Worm (Caenorhabditis elegans): ENCODE measurements around the gene plst-1.

Gene plst-1

ce11 chrIV:1289327-1289726, at the start of gene plst-1:
Gene plst-1, plus strand, starts transcription at chrIV:1289627.
- TF ChIP-seq unc-55 (GFP tag; optimal IDR thresholded peaks at IDR 0.05), result no peak
- TF ChIP-seq ceh-82 (tag; optimal IDR thresholded peaks at IDR 0.05), result no peak
- TF ChIP-seq dmd-4 (tag; optimal IDR thresholded peaks at IDR 0.05), result no peak
- no peak for TF ChIP-seq Y55F3AM.14 (GFP tag; optimal IDR thresholded peaks at IDR 0.05)
- TF ChIP-seq F13H6.1 (tag; optimal IDR thresholded peaks at IDR 0.05), result no peak
- TF ChIP-seq unc-62 (GFP tag; optimal IDR thresholded peaks at IDR 0.05), result no peak
- TF ChIP-seq nhr-6 (tag; optimal IDR thresholded peaks at IDR 0.05), result no peak

ce11 chrIV:1239686-1240085, 49.7 kb upstream of the plst-1 start, which contains the start of gene F38A1.8:
Gene F38A1.8, minus strand, starts transcription at chrIV:1239852.
- TF ChIP-seq fos-1 (tag; optimal IDR thresholded peaks at IDR 0.05), result peak; percentile 3
- no peak for TF ChIP-seq F13H6.1 (tag; optimal IDR thresholded peaks at IDR 0.05)
- no peak for TF ChIP-seq nhr-10 (tag; optimal IDR thresholded peaks at IDR 0.05)
- no peak for TF ChIP-seq dmd-4 (tag; optimal IDR thresholded peaks at IDR 0.05)
- no peak for TF ChIP-seq nhr-23 (tag; optimal IDR thresholded peaks at IDR 0.05)
- no peak for TF ChIP-seq egl-27 (tag; optimal IDR thresholded peaks at IDR 0.05)
- no peak for TF ChIP-seq unc-62 (GFP tag; optimal IDR thresholded peaks at IDR 0.05)
- no peak for TF ChIP-seq aly-2 (tag; optimal IDR thresholded peaks at IDR 0.05)
- TF ChIP-seq lsy-2 (tag; optimal IDR thresholded peaks at IDR 0.05), result peak; percentile 66 to 86
- no peak for TF ChIP-seq ztf-11 (tag; optimal IDR thresholded peaks at IDR 0.05)
- peak in 1 of 2 experiments; percentile 27 for TF ChIP-seq mdl-1 (tag; optimal IDR thresholded peaks at IDR 0.05)
- TF ChIP-seq ceh-16 (tag; optimal IDR thresholded peaks at IDR 0.05), result peak; percentile 5
- no peak for TF ChIP-seq zag-1 (tag; optimal IDR thresholded peaks at IDR 0.05)
- TF ChIP-seq unc-55 (GFP tag; optimal IDR thresholded peaks at IDR 0.05), result peak; percentile 78
- no peak for TF ChIP-seq elt-1 (tag; optimal IDR thresholded peaks at IDR 0.05)
- TF ChIP-seq unc-39 (tag; optimal IDR thresholded peaks at IDR 0.05), result no peak
- TF ChIP-seq crh-2 (tag; optimal IDR thresholded peaks at IDR 0.05), result peak; percentile 82
- TF ChIP-seq nhr-129 (tag; optimal IDR thresholded peaks at IDR 0.05), result peak; percentile 65
- peak; percentile 33 for TF ChIP-seq nhr-21 (tag; optimal IDR thresholded peaks at IDR 0.05)
- TF ChIP-seq nhr-237 (tag; optimal IDR thresholded peaks at IDR 0.05), result no peak
- TF ChIP-seq nhr-25 (tag; optimal IDR thresholded peaks at IDR 0.05), result no peak
- TF ChIP-seq sma-3 (GFP tag; optimal IDR thresholded peaks at IDR 0.05), result peak; percentile 29
- TF ChIP-seq nhr-6 (tag; optimal IDR thresholded peaks at IDR 0.05), result no peak
- peak; percentile 37 for TF ChIP-seq sma-9 (GFP tag; optimal IDR thresholded peaks at IDR 0.05)
- TF ChIP-seq sma-9 (tag; optimal IDR thresholded peaks at IDR 0.05), result no peak
- TF ChIP-seq skn-1 (tag; optimal IDR thresholded peaks at IDR 0.05), result no peak
- peak; percentile 93 for TF ChIP-seq gmeb-1 (tag; optimal IDR thresholded peaks at IDR 0.05)
- TF ChIP-seq snpc-4 (tag; optimal IDR thresholded peaks at IDR 0.05), result no peak
- no peak for TF ChIP-seq lin-39 (tag; optimal IDR thresholded peaks at IDR 0.05)
- no peak for TF ChIP-seq mbf-1 (tag; optimal IDR thresholded peaks at IDR 0.05)
- no peak for TF ChIP-seq lin-11 (tag; optimal IDR thresholded peaks at IDR 0.05)

- TF ChIP-seq unc-55 (GFP tag; optimal IDR thresholded peaks at IDR 0.05) (no peak), nhr-12 (tag; optimal IDR thresholded peaks at IDR 0.05) (no peak), F13H6.1 (tag; optimal IDR thresholded peaks at IDR 0.05) (no peak)
These were observed 46.1 kb upstream of the plst-1 start, which contains the start of gene F38A1.15 for ce11 chrIV:1243295-1243694. Gene F38A1.15, minus strand, starts transcription at chrIV:1243395.

ce11 chrIV:1245244-1245643, 44.2 kb upstream of the plst-1 start, which contains the start of gene F38A1.9:
Gene F38A1.9, minus strand, starts transcription at chrIV:1245344.
- TF ChIP-seq aly-2 (tag; optimal IDR thresholded peaks at IDR 0.05), result no peak
- TF ChIP-seq nhr-11 (tag; optimal IDR thresholded peaks at IDR 0.05), result no peak
- TF ChIP-seq ceh-16 (tag; optimal IDR thresholded peaks at IDR 0.05), result no peak
- no peak for TF ChIP-seq ztf-1 (GFP tag; conservative IDR thresholded peaks at IDR 0.05)
- TF ChIP-seq nhr-21 (tag; optimal IDR thresholded peaks at IDR 0.05), result no peak

ce11 chrIV:1246762-1247436, 42.5 kb upstream of the plst-1 start, which contains the start of the genes clec-165 and F38A1.11:
Gene clec-165, minus strand, starts transcription at chrIV:1246886.
Gene F38A1.11, plus strand, starts transcription at chrIV:1247386.
- TF ChIP-seq nhr-25 (tag; optimal IDR thresholded peaks at IDR 0.05) (no peak), fos-1 (tag; optimal IDR thresholded peaks at IDR 0.05) (peak; percentile 15)
